Worm (Caenorhabditis elegans): ENCODE data around the gene nmat-1.

- no peak for TF ChIP-seq zip-8 (tag; optimal IDR thresholded peaks at IDR 0.05)
- no peak for TF ChIP-seq cnd-1 (tag; optimal IDR thresholded peaks at IDR 0.05)
- no peak for TF ChIP-seq mep-1 (tag; optimal IDR thresholded peaks at IDR 0.05)
- TF ChIP-seq tbx-8 (GFP tag; optimal IDR thresholded peaks at IDR 0.05): no peak
- TF ChIP-seq hlh-1 (tag; optimal IDR thresholded peaks at IDR 0.05): no peak
- no peak for TF ChIP-seq elt-3 (tag; optimal IDR thresholded peaks at IDR 0.05)
Observed at ce11 chrX:12022496-12022895, 4.7 kb upstream of the nmat-1 start.

All from whole organism, mixed stage, embryonic.